Fruit fly (Drosophila melanogaster): ENCODE data around the gene CG6770.

Gene CG6770

DNA sequence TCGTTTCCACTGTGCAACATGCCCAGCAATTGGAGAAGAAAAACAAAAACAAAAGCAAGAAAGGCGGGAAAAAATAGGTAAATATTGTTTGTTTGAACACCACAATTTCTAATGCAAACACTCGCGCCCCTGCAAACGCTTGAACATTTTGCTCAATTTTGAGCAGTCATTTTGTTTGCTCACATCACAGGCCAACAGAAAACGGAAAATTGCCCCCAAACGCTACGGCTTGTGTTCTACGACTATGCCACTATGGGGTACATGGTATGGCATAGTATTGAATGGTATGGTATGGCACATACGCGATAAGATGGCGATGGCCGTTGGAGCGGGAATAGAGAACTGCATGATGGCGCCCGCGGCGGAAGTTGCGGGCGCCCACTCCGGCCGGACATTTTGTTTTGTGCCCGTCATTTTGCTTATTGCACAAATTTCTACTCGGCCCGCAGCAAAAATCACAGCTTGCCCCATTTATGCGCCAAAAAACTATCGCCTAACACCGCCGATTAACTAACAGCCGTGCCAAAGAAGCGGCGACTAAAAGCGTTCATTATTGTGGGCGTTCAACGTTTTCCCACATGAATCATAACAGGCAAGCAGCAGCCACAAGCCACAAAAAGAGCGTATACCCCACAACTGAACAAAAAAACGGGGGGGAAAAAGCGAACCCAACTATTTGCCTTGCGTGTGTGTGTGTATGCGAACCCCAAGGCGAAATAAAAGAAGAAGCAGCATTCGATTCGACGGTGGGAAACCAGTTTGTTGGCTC lies 41.5 kb downstream of the CG6770 start (continued):
- no peak for TF ChIP-seq chm (GFP tag; IDR thresholded peaks at IDR 0.05)
- peak; percentile 33 for TF ChIP-seq ewg (GFP tag; optimal IDR thresholded peaks at IDR 0.05)
- TF ChIP-seq CG15011 (GFP tag; optimal IDR thresholded peaks at IDR 0.05): peak; percentile 55
- TF ChIP-seq unc-4 (GFP tag; IDR thresholded peaks at IDR 0.05; ENCODE audit: partially characterized antibody): no peak
- TF ChIP-seq Camta (GFP tag; optimal IDR thresholded peaks at IDR 0.05): peak; percentile 72
- TF ChIP-seq CG15269 (tag; optimal IDR thresholded peaks at IDR 0.05): peak; percentile 73
- no peak for TF ChIP-seq knrl (GFP tag; IDR thresholded peaks at IDR 0.05; ENCODE audit: partially characterized antibody)
- no peak for TF ChIP-seq scrt (GFP tag; optimal IDR thresholded peaks at IDR 0.05)
- peak; percentile 65 for TF ChIP-seq CG12391 (tag; optimal IDR thresholded peaks at IDR 0.05)
- no peak for TF ChIP-seq Aef1 (GFP tag; IDR thresholded peaks at IDR 0.05)
- no peak for TF ChIP-seq CG15073 (GFP tag; optimal IDR thresholded peaks at IDR 0.05)
- TF ChIP-seq CG31388 (GFP tag; optimal IDR thresholded peaks at IDR 0.05): no peak
- no peak for TF ChIP-seq CG5953 (GFP tag; IDR thresholded peaks at IDR 0.05)
- no peak for TF ChIP-seq C15 (GFP tag; IDR thresholded peaks at IDR 0.05)
- TF ChIP-seq Lim3 (GFP tag; IDR thresholded peaks at IDR 0.05): no peak
- peak; percentile 58 for TF ChIP-seq CG6254 (GFP tag; optimal IDR thresholded peaks at IDR 0.05)
- TF ChIP-seq CG18599 (GFP tag; optimal IDR thresholded peaks at IDR 0.05): peak; percentile 82
- peak; percentile 70 for TF ChIP-seq CG9727 (GFP tag; optimal IDR thresholded peaks at IDR 0.05)
- no peak for TF ChIP-seq CG13624 (GFP tag; optimal IDR thresholded peaks at IDR 0.05)
- TF ChIP-seq CG14014 (GFP tag; IDR thresholded peaks at IDR 0.05): no peak
- TF ChIP-seq nerfin-2 (GFP tag; IDR thresholded peaks at IDR 0.05; ENCODE audit: partially characterized antibody): no peak
- no peak for TF ChIP-seq peb (GFP tag; IDR thresholded peaks at IDR 0.05)
- TF ChIP-seq D (optimal IDR thresholded peaks at IDR 0.05): no peak
- peak; percentile 75 for TF ChIP-seq D (GFP tag; optimal IDR thresholded peaks at IDR 0.05)
- no peak for TF ChIP-seq otp (GFP tag; IDR thresholded peaks at IDR 0.05)
- peak; percentile 45 for TF ChIP-seq CG4854 (GFP tag; optimal IDR thresholded peaks at IDR 0.05)
- TF ChIP-seq chn (GFP tag; optimal IDR thresholded peaks at IDR 0.05): peak; percentile 30
- TF ChIP-seq toy (GFP tag; IDR thresholded peaks at IDR 0.05): no peak
- TF ChIP-seq Abd-B (GFP tag; optimal IDR thresholded peaks at IDR 0.05): no peak
- TF ChIP-seq pzg (GFP tag; optimal IDR thresholded peaks at IDR 0.05): no peak
- peak; percentile 34 for TF ChIP-seq CG17829 (tag; optimal IDR thresholded peaks at IDR 0.05)
- no peak for TF ChIP-seq bowl (GFP tag; IDR thresholded peaks at IDR 0.05)
- peak; percentile 9 for TF ChIP-seq psq (GFP tag; optimal IDR thresholded peaks at IDR 0.05)
- TF ChIP-seq sqz (GFP tag; optimal IDR thresholded peaks at IDR 0.05): peak; percentile 72
- peak; percentile 68 for TF ChIP-seq pfk (GFP tag; optimal IDR thresholded peaks at IDR 0.05)
- no peak for TF ChIP-seq ash1 (GFP tag; optimal IDR thresholded peaks at IDR 0.05)
- peak; percentile 36 for TF ChIP-seq CG6765 (GFP tag; optimal IDR thresholded peaks at IDR 0.05)
- TF ChIP-seq Blimp-1 (GFP tag; optimal IDR thresholded peaks at IDR 0.05): peak; percentile 47
- TF ChIP-seq wor (GFP tag; IDR thresholded peaks at IDR 0.05): no peak
- TF ChIP-seq tx (GFP tag; optimal IDR thresholded peaks at IDR 0.05): peak; percentile 22
- TF ChIP-seq CG14667 (GFP tag; IDR thresholded peaks at IDR 0.05): no peak
- TF ChIP-seq NFAT (GFP tag; IDR thresholded peaks at IDR 0.05): no peak
- no peak for TF ChIP-seq Lpt (GFP tag; optimal IDR thresholded peaks at IDR 0.05)
- no peak for TF ChIP-seq eyg (GFP tag; optimal IDR thresholded peaks at IDR 0.05)
- TF ChIP-seq Fer2 (tag; optimal IDR thresholded peaks at IDR 0.05): no peak
- TF ChIP-seq CG11695 (GFP tag; IDR thresholded peaks at IDR 0.05): no peak
- peak; percentile 11 for TF ChIP-seq Dad (GFP tag; optimal IDR thresholded peaks at IDR 0.05)
- no peak for TF ChIP-seq fd3F (GFP tag; optimal IDR thresholded peaks at IDR 0.05)
- peak; percentile 89 for TF ChIP-seq fd64A (GFP tag; optimal IDR thresholded peaks at IDR 0.05)
- TF ChIP-seq Usf (GFP tag; optimal IDR thresholded peaks at IDR 0.05): no peak
